Worm (Caenorhabditis elegans): ENCODE measurements around the gene F11G11.15.

The F11G11.15 gene

ce11 chrII:4883412-4883811 is 8.8 kb downstream of the F11G11.15 start, which contains the start of gene gst-8:
Gene gst-8 (plus strand): TSS chrII:4883712.
- TF ChIP-seq ceh-62 (tag; optimal IDR thresholded peaks at IDR 0.05) (no peak), T20F7.1 (GFP tag; optimal IDR thresholded peaks at IDR 0.05) (peak; percentile 27), duxl-1 (tag; optimal IDR thresholded peaks at IDR 0.05; ENCODE audit: poor library complexity) (no peak), nhr-10 (tag; optimal IDR thresholded peaks at IDR 0.05) (no peak), daf-16 (GFP tag; optimal IDR thresholded peaks at IDR 0.05) (no peak), daf-16 (tag; optimal IDR thresholded peaks at IDR 0.05) (peak; percentile 55), dmd-6 (GFP tag; IDR thresholded peaks at IDR 0.05) (0 out of 2 replicates have a peak, but pooled peaks have one; percentile 17), Y48G9A.11 (GFP tag; IDR thresholded peaks at IDR 0.05) (no peak), hlh-11 (tag; optimal IDR thresholded peaks at IDR 0.05) (peak; percentile 8), nhr-25 (tag; optimal IDR thresholded peaks at IDR 0.05; ENCODE audit: borderline replicate concordance, insufficient read depth) (no peak), dve-1 (tag; optimal IDR thresholded peaks at IDR 0.05; ENCODE audit: insufficient read depth) (peak; percentile 9), zag-1 (tag; optimal IDR thresholded peaks at IDR 0.05) (no peak)

DNA sequence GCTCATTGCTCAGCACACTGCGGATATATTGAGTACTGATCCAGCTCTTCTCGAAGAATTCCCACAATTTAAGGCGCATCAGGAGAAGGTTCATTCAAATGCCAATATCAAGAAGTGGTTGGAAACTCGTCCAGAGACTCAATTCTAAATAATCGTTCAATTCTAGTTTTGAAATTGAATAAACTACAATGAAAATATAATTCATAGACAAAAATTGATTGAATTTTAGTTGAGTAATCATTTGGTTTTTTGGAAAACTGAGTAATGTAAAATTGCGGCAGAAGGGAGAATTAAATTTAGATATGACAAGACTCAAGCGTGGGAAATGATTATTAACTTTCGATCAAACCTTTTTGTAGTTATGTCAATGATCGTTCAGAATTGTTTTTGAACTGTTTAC is 9.8 kb downstream of the F11G11.15 start:
- no peak for TF ChIP-seq nhr-25 (tag; optimal IDR thresholded peaks at IDR 0.05; ENCODE audit: borderline replicate concordance, insufficient read depth)
- TF ChIP-seq unc-62 (GFP tag; optimal IDR thresholded peaks at IDR 0.05 in 1 of 2): peak in 1 of 2 experiments; percentile 65
- no peak for TF ChIP-seq unc-62 (tag; optimal IDR thresholded peaks at IDR 0.05)
- TF ChIP-seq ceh-28 (tag; optimal IDR thresholded peaks at IDR 0.05): no peak

DNA sequence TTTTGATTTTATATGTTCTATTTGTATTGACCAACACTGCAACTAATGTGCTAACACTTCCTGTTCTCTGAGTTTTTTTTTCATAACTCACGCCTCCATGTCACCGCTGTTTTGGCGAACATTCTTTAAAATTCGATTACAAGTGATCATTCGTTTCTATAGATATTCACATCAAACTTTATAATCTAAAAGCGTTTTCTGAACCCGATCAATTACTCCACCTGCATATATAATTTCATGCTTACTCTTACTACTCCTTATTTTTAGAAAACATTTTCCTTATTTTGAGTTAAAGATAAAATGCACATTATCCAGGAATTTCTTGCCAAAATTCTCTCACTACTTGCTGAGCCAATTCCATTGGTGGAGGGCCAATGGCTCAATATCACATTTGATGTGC is 11.3 kb downstream of the F11G11.15 start, which contains the start of gene R05F9.7:
Gene R05F9.7, plus strand, starts transcription at position 301 of the 400 bp plus-strand sequence.
- TF ChIP-seq daf-16 (GFP tag; optimal IDR thresholded peaks at IDR 0.05) (no peak), daf-16 (tag; optimal IDR thresholded peaks at IDR 0.05) (no peak), Y75B8A.6 (GFP tag; IDR thresholded peaks at IDR 0.05) (no peak), T26A8.4 (GFP tag; IDR thresholded peaks at IDR 0.05) (no peak), Y5F2A.4 (GFP tag; optimal IDR thresholded peaks at IDR 0.05) (no peak), nhr-102 (tag; optimal IDR thresholded peaks at IDR 0.05) (no peak), set-16 (GFP tag; IDR thresholded peaks at IDR 0.05) (no peak), F44E2.7 (GFP tag; IDR thresholded peaks at IDR 0.05) (no peak), mdt-29 (GFP tag; IDR thresholded peaks at IDR 0.05) (no peak), ceh-28 (tag; optimal IDR thresholded peaks at IDR 0.05) (no peak), nhr-42 (GFP tag; IDR thresholded peaks at IDR 0.05) (no peak)

DNA sequence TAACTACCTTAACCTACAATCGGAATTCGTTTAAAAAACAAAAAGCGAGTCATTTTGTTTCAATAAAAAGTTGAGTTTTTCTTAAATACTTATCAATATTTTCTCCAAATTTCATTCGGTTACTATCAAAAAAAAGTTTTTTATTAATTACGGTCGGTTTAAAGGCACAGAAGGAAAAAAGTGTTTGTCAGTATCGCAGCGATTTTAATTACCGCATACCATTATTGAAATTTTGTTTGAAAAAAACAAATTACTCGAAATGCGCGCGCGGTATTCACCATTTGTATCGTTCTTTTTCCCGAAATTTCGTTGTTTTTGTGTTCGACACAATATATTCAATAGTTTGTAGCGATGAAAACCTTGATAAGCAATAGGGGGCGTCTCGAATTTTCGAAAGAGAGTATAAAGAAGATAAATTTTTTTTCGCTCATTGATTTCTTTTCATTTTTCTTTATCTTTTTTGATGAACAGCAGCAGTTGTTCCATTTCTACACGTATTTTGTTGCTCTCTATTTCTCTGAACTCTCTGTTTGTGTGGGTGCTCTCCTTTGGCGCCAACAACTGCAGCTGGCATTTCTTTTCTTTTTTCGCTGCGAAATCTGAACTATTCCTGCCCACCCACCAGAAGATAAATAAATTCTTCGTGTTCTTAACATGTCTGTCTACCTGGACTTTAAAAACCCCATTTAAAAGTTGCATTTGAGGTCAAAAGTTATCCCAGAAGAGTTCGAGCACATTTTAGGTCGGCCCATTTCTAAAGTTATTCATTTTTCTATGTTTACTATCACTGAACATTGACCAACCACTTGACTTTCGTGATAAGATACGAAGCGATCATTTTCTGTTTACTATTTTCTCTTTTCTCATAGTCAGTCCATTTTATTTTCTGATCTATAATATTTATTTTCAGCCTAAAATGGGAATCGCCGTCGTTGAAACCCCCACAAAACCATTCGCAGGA is 14.2 kb downstream of the F11G11.15 start, which contains the start of gene pgm-1:
Gene pgm-1, plus strand, starts transcription at position 911 of the 961 bp plus-strand sequence.
- TF ChIP-seq dve-1 (tag; optimal IDR thresholded peaks at IDR 0.05; ENCODE audit: insufficient read depth) (peak; percentile 4), hif-1 (tag; optimal IDR thresholded peaks at IDR 0.05) (peak in 1 of 2 experiments; percentile 72), ceh-82 (tag; optimal IDR thresholded peaks at IDR 0.05) (no peak), mxl-2 (GFP tag; conservative IDR thresholded peaks at IDR 0.05) (no peak), daf-12 (tag; optimal IDR thresholded peaks at IDR 0.05) (no peak), duxl-1 (tag; optimal IDR thresholded peaks at IDR 0.05; ENCODE audit: poor library complexity) (no peak), daf-16 (GFP tag; optimal IDR thresholded peaks at IDR 0.05) (peak in 1 of 2 experiments; percentile 64), daf-16 (tag; optimal IDR thresholded peaks at IDR 0.05) (peak; percentile 43), rbr-2 (tag; optimal IDR thresholded peaks at IDR 0.05) (no peak), dmd-8 (GFP tag; IDR thresholded peaks at IDR 0.05) (no peak), daf-8 (GFP tag; IDR thresholded peaks at IDR 0.05) (no peak), Y105C5A.15 (GFP tag; IDR thresholded peaks at IDR 0.05) (no peak), D1046.2 (GFP tag; IDR thresholded peaks at IDR 0.05) (no peak), hmg-1.1 (GFP tag; IDR thresholded peaks at IDR 0.05) (peak; percentile 57; the same call in 1 of the 2 replicates), nhr-77 (tag; optimal IDR thresholded peaks at IDR 0.05) (no peak), snpc-4 (tag; optimal IDR thresholded peaks at IDR 0.05) (no peak), F49E8.2 (tag; optimal IDR thresholded peaks at IDR 0.05; ENCODE audit: borderline replicate concordance) (no peak), lin-15B (tag; optimal IDR thresholded peaks at IDR 0.05) (no peak), pha-4 (GFP tag; IDR thresholded peaks at IDR 0.05) (0 out of 2 replicates have a peak, but pooled peaks have one; percentile 11), pha-4 (tag; optimal IDR thresholded peaks at IDR 0.05) (no peak), tra-1 (GFP tag; IDR thresholded peaks at IDR 0.05) (0 out of 2 replicates have a peak, but pooled peaks have one; percentile 29), hlh-11 (tag; optimal IDR thresholded peaks at IDR 0.05) (peak; percentile 72), ceh-20 (GFP tag; IDR thresholded peaks at IDR 0.05) (0 out of 2 replicates have a peak, but pooled peaks have one; percentile 14), nhr-10 (tag; optimal IDR thresholded peaks at IDR 0.05) (no peak), nhr-25 (tag; optimal IDR thresholded peaks at IDR 0.05; ENCODE audit: borderline replicate concordance, insufficient read depth) (no peak), T20F7.1 (GFP tag; optimal IDR thresholded peaks at IDR 0.05) (no peak), Y75B8A.6 (GFP tag; IDR thresholded peaks at IDR 0.05) (no peak)

Data from whole organism, L4 larva.